Fruit fly (Drosophila melanogaster): ENCODE results near the gene CG11841.

DNA sequence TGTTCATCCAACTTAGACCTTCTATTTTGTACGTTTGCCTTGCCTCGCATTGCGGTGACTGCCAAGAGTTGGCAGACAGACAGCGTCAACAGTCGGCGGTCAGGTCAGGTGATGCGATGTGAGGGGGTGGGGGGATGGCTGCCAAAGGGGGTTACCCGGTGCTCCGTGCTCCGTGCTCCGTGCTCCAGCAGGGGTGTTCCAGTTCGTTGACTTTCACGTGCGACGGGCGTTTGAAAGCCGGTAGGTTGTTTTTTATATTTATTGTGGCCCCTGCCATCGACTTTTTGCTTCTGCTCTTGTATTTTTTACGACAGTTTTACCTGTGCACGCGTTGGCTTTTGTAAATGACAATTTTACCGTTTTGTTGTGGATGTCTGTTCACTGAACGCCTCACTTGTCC, 31.2 kb downstream of the CG11841 start:
- TF ChIP-seq achi (GFP tag; optimal IDR thresholded peaks at IDR 0.05), result no peak
- no peak for TF ChIP-seq CG11902 (GFP tag; optimal IDR thresholded peaks at IDR 0.05)
- no peak for TF ChIP-seq Eip93F (GFP tag; optimal IDR thresholded peaks at IDR 0.05)

Data from whole organism, prepupa.